Worm (Caenorhabditis elegans) whole organism, L4 larva: ENCODE data around the gene nspc-18.

ENCODE experiments used
- D1046.2 ChIP-seq: fragments of 200-800 bp; sonication (Bioruptor generic); IDR thresholded peaks from 2 replicates; pipeline ENCODE4 v1.3.6; 2022; ENCODE audit warnings: missing genetic modification characterization, missing compliant biosample characterization
- F26F4.8 ChIP-seq: fragments of 200-800 bp; sonication (Bioruptor generic); conservative IDR thresholded peaks from 2 replicates; pipeline ENCODE4 v1.3.6; 2022; ENCODE audit warnings: missing genetic modification characterization, missing compliant biosample characterization
- F37D6.2 ChIP-seq: sonication (generic microtip); optimal IDR thresholded peaks from 2 replicates; lab custom pipeline; 2016; ENCODE audit warnings: mild to moderate bottlenecking, missing genetic modification characterization, missing compliant biosample characterization
- R02D3.7 ChIP-seq: fragments of 150-350 bp; sonication (generic microtip); optimal IDR thresholded peaks from 3 replicates; lab custom pipeline; 2014; ENCODE audit warnings: missing biosample characterization, missing genetic modification characterization
- T20F7.1 ChIP-seq: fragments of 200-800 bp; sonication (Bioruptor generic); optimal IDR thresholded peaks from 2 replicates; lab custom pipeline; 2018; ENCODE audit warnings: mild to moderate bottlenecking, missing genetic modification characterization, missing compliant biosample characterization
- Y105C5A.15 ChIP-seq: fragments of 200-800 bp; sonication (Bioruptor generic); IDR thresholded peaks from 2 replicates; pipeline ENCODE4 v1.3.6; 2022; ENCODE audit warnings: missing genetic modification characterization, missing compliant biosample characterization
- Y5F2A.4 ChIP-seq: fragments of 200-800 bp; sonication (Bioruptor generic); optimal IDR thresholded peaks from 2 replicates; lab custom pipeline; 2018; ENCODE audit warnings: mild to moderate bottlenecking, missing genetic modification characterization, missing compliant biosample characterization
- aha-1 ChIP-seq: fragments of 150-350 bp; peaks from one replicate; lab custom pipeline; 2014; ENCODE audit warnings: missing biosample characterization, missing genetic modification characterization
- aly-2 ChIP-seq: sonication (generic microtip); optimal IDR thresholded peaks from 2 replicates; lab custom pipeline; 2018; ENCODE audit warnings: missing biosample characterization, missing genetic modification characterization
- ama-1 ChIP-seq: fragments of 150-350 bp; optimal IDR thresholded peaks from 2 replicates; lab custom pipeline; 2014; ENCODE audit warnings: inconsistent platforms, mixed read lengths
- arid-1 ChIP-seq: fragments of 200-800 bp; sonication (Bioruptor generic); conservative IDR thresholded peaks from 2 replicates; pipeline ENCODE4 v1.3.6; 2022; ENCODE audit warnings: missing genetic modification reagents, missing genetic modification characterization, missing compliant biosample characterization
- ceh-28 ChIP-seq: fragments of 150-350 bp; optimal IDR thresholded peaks from 2 replicates; lab custom pipeline; 2014; ENCODE audit warnings: missing biosample characterization, missing genetic modification reagents, missing genetic modification characterization
- ceh-32 ChIP-seq: sonication (generic microtip); optimal IDR thresholded peaks from 2 replicates; lab custom pipeline; 2016; ENCODE audit warnings: mild to moderate bottlenecking, missing genetic modification characterization, missing compliant biosample characterization; ENCODE audit not compliant: poor library complexity
- ceh-44 ChIP-seq: fragments of 200-800 bp; sonication (Bioruptor generic); IDR thresholded peaks from 2 replicates; pipeline ENCODE4 v1.3.6; 2022; ENCODE audit warnings: missing genetic modification reagents, missing genetic modification characterization, missing compliant biosample characterization
- ces-1 ChIP-seq: fragments of 150-350 bp; sonication (generic microtip); optimal IDR thresholded peaks from 4 replicates; lab custom pipeline; 2014; ENCODE audit warnings: missing biosample characterization, missing genetic modification reagents, missing genetic modification characterization
- daf-16 ChIP-seq, 3 experiments: sonication (generic microtip); optimal IDR thresholded peaks; 2 replicates each; lab custom pipeline; 2016 to 2017; ENCODE audit warnings: missing genetic modification characterization in 3 of 3, missing genetic modification reagents in 3 of 3, mild to moderate bottlenecking in 2 of 3, missing compliant biosample characterization in 2 of 3, missing biosample characterization in 1 of 3, moderate library complexity in 1 of 3
- daf-8 ChIP-seq: fragments of 200-800 bp; sonication (Bioruptor generic); IDR thresholded peaks from 2 replicates; pipeline ENCODE4 v1.3.6; 2022; ENCODE audit warnings: missing genetic modification characterization, missing compliant biosample characterization
- dmd-6 ChIP-seq: fragments of 200-800 bp; sonication (Bioruptor generic); IDR thresholded peaks from 2 replicates; pipeline ENCODE4 v1.3.6; 2022; ENCODE audit warnings: missing genetic modification reagents, missing genetic modification characterization, missing compliant biosample characterization
- dpl-1 ChIP-seq: fragments of 150-350 bp; optimal IDR thresholded peaks from 2 replicates; lab custom pipeline; 2014; ENCODE audit warnings: missing biosample characterization, missing genetic modification reagents, missing genetic modification characterization
- duxl-1 ChIP-seq: sonication (generic microtip); optimal IDR thresholded peaks from 2 replicates; lab custom pipeline; 2016; ENCODE audit warnings: mild to moderate bottlenecking, missing genetic modification characterization, moderate library complexity, missing compliant biosample characterization; ENCODE audit not compliant: poor library complexity
- egl-27 ChIP-seq: sonication (generic microtip); optimal IDR thresholded peaks from 3 replicates; lab custom pipeline; 2017; ENCODE audit warnings: missing biosample characterization, missing genetic modification reagents, missing genetic modification characterization
- fkh-10 ChIP-seq: fragments of 150-350 bp; optimal IDR thresholded peaks from 2 replicates; lab custom pipeline; 2014; ENCODE audit warnings: missing biosample characterization, missing genetic modification reagents, missing genetic modification characterization
- gei-8 ChIP-seq: fragments of 200-800 bp; sonication (Bioruptor generic); optimal IDR thresholded peaks from 2 replicates; lab custom pipeline; 2018; ENCODE audit warnings: mild to moderate bottlenecking, missing genetic modification characterization, missing compliant biosample characterization
- hlh-11 ChIP-seq: fragments of 200-800 bp; sonication (Bioruptor generic); optimal IDR thresholded peaks from 2 replicates; lab custom pipeline; 2018; ENCODE audit warnings: mild to moderate bottlenecking, missing genetic modification characterization, missing compliant biosample characterization
- jun-1 ChIP-seq: fragments of 150-350 bp; optimal IDR thresholded peaks from 2 replicates; lab custom pipeline; 2014; ENCODE audit warnings: missing biosample characterization, missing genetic modification reagents, missing genetic modification characterization
- lin-13 ChIP-seq: fragments of 150-350 bp; optimal IDR thresholded peaks from 2 replicates; lab custom pipeline; 2014; ENCODE audit warnings: missing biosample characterization, missing genetic modification reagents, missing genetic modification characterization
- lin-29 ChIP-seq: fragments of 200-800 bp; sonication (Bioruptor generic); IDR thresholded peaks from 2 replicates; pipeline ENCODE4 v1.3.6; 2022; ENCODE audit warnings: missing genetic modification reagents, missing genetic modification characterization, missing compliant biosample characterization
- lin-38 ChIP-seq: fragments of 200-800 bp; sonication (Bioruptor generic); IDR thresholded peaks from 2 replicates; pipeline ENCODE4 v1.3.6; 2022; ENCODE audit warnings: missing genetic modification reagents, missing genetic modification characterization, missing compliant biosample characterization
- lin-39 ChIP-seq: fragments of 150-350 bp; optimal IDR thresholded peaks from 2 replicates; lab custom pipeline; 2014; ENCODE audit warnings: missing biosample characterization, missing genetic modification reagents, missing genetic modification characterization
- lir-3 ChIP-seq: sonication (generic microtip); optimal IDR thresholded peaks from 2 replicates; lab custom pipeline; 2016; ENCODE audit warnings: mild to moderate bottlenecking, missing genetic modification characterization, missing compliant biosample characterization
- mdl-1 ChIP-seq, 2 experiments: fragments of 150-350 bp in 1 of 2; sonication (generic microtip) in 1 of 2; optimal IDR thresholded peaks; 2 replicates each; lab custom pipeline; 2014 to 2017; ENCODE audit warnings: missing biosample characterization in 2 of 2, missing genetic modification characterization in 2 of 2
- mep-1 ChIP-seq: fragments of 150-350 bp; sonication (generic microtip); optimal IDR thresholded peaks from 3 replicates; lab custom pipeline; 2014; ENCODE audit warnings: missing biosample characterization, missing genetic modification characterization
- nhr-102 ChIP-seq: sonication (generic microtip); optimal IDR thresholded peaks from 2 replicates; lab custom pipeline; 2016; ENCODE audit warnings: mild to moderate bottlenecking, missing genetic modification characterization, moderate library complexity, missing compliant biosample characterization
- nhr-11 ChIP-seq: fragments of 150-350 bp; optimal IDR thresholded peaks from 2 replicates; lab custom pipeline; 2014; ENCODE audit warnings: missing biosample characterization, missing genetic modification characterization
- nhr-237 ChIP-seq: sonication (generic microtip); optimal IDR thresholded peaks from 2 replicates; lab custom pipeline; 2017; ENCODE audit warnings: missing biosample characterization, missing genetic modification characterization
- nhr-25 ChIP-seq: sonication (generic microtip); optimal IDR thresholded peaks from 2 replicates; lab custom pipeline; 2017; ENCODE audit warnings: missing genetic modification characterization, mild to moderate bottlenecking, missing compliant biosample characterization, antibody characterized with exemption, moderate library complexity, borderline replicate concordance; ENCODE audit not compliant: insufficient read depth
- nhr-42 ChIP-seq: fragments of 200-800 bp; sonication (Bioruptor generic); IDR thresholded peaks from 2 replicates; pipeline ENCODE4 v1.3.6; 2022; ENCODE audit warnings: missing genetic modification characterization, missing compliant biosample characterization
- nhr-48 ChIP-seq: sonication (generic microtip); optimal IDR thresholded peaks from 2 replicates; lab custom pipeline; 2016; ENCODE audit warnings: mild to moderate bottlenecking, missing genetic modification characterization, missing compliant biosample characterization
- nhr-76 ChIP-seq: fragments of 150-350 bp; optimal IDR thresholded peaks from 2 replicates; lab custom pipeline; 2014; ENCODE audit warnings: missing biosample characterization, missing genetic modification characterization
- pha-4 ChIP-seq, 2 experiments: fragments of 150-350 bp in 1 of 2; fragments of 200-800 bp in 1 of 2; sonication (Bioruptor generic) in 1 of 2; IDR thresholded peaks in 1 of 2; optimal IDR thresholded peaks in 1 of 2; 2 replicates each; pipeline versions ENCODE4 v1.3.6 to Lab custom; 2014 to 2022; ENCODE audit warnings: missing genetic modification characterization in 2 of 2, missing genetic modification reagents in 2 of 2, missing biosample characterization in 1 of 2, missing compliant biosample characterization in 1 of 2
- pqm-1 ChIP-seq: sonication (generic microtip); optimal IDR thresholded peaks from 2 replicates; lab custom pipeline; 2017; ENCODE audit warnings: missing biosample characterization, missing genetic modification characterization
- rbr-2 ChIP-seq: sonication (generic microtip); optimal IDR thresholded peaks from 2 replicates; lab custom pipeline; 2016; ENCODE audit warnings: missing genotype, missing genetic modification characterization, missing compliant biosample characterization
- saeg-2 ChIP-seq: fragments of 200-800 bp; sonication (Bioruptor generic); IDR thresholded peaks from 2 replicates; pipeline ENCODE4 v1.3.6; 2022; ENCODE audit warnings: missing genetic modification reagents, missing genetic modification characterization, missing compliant biosample characterization
- sdz-12 ChIP-seq: fragments of 200-800 bp; sonication (Bioruptor generic); optimal IDR thresholded peaks from 2 replicates; lab custom pipeline; 2018; ENCODE audit warnings: mild to moderate bottlenecking, missing genetic modification characterization, missing compliant biosample characterization
- set-16 ChIP-seq: fragments of 200-800 bp; sonication (Bioruptor generic); IDR thresholded peaks from 2 replicates; pipeline ENCODE4 v1.3.6; 2022; ENCODE audit warnings: missing genetic modification reagents, missing genetic modification characterization, missing compliant biosample characterization
- spr-3 ChIP-seq: fragments of 200-800 bp; sonication (Bioruptor generic); optimal IDR thresholded peaks from 2 replicates; lab custom pipeline; 2018; ENCODE audit warnings: mild to moderate bottlenecking, missing genetic modification characterization, missing compliant biosample characterization
- tra-1 ChIP-seq: fragments of 200-800 bp; sonication (Bioruptor generic); IDR thresholded peaks from 2 replicates; pipeline ENCODE4 v1.3.6; 2022; ENCODE audit warnings: missing genetic modification reagents, missing genetic modification characterization, missing compliant biosample characterization
- unc-130 ChIP-seq: sonication (generic microtip); optimal IDR thresholded peaks from 2 replicates; lab custom pipeline; 2016; ENCODE audit warnings: missing genetic modification reagents, missing genetic modification characterization, missing compliant biosample characterization
- unc-39 ChIP-seq: sonication (generic microtip); optimal IDR thresholded peaks from 2 replicates; lab custom pipeline; 2017; ENCODE audit warnings: missing biosample characterization, missing genetic modification characterization
- ztf-11 ChIP-seq: fragments of 150-350 bp; optimal IDR thresholded peaks from 2 replicates; lab custom pipeline; 2014; ENCODE audit warnings: missing biosample characterization, missing genetic modification characterization
- ztf-7 ChIP-seq: fragments of 150-350 bp; optimal IDR thresholded peaks from 2 replicates; lab custom pipeline; 2014; ENCODE audit warnings: missing biosample characterization, missing genetic modification characterization

nspc-18 gene

DNA sequence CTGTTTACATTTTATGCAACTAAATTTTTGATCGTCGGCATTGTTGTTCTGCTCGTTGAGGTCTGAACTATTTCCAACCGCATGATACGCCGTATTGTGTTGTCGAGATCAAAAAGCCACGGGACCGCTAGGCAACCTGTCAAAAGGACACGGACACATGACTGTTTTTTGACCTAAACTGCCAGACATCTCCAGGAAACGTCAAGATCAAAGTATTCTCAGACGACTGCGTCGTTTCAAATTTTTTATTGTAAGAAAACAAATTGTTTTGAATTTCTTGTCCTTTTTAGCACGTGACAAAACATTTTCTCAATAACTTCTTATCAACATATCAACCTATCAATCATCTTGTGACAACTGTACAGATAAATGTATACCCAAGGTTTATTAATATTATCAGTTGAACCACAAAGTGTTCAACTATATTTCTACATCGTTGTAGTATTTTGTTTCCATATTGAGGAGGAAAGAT lies 25.3 kb downstream of the nspc-18 start (continued):
- no peak for TF ChIP-seq ztf-11 (tag; lab: Kevin White, UChicago)
- TF ChIP-seq ces-1 (GFP tag; lab: Kevin White, UChicago): no peak
- TF ChIP-seq daf-16 (GFP tag; optimal IDR thresholded peaks at IDR 0.05; lab: Kevin White, UChicago): peak in 1 of 2 experiments; percentile 54
- peak; percentile 95 for TF ChIP-seq daf-16 (tag; optimal IDR thresholded peaks at IDR 0.05; lab: Kevin White, UChicago)
- TF ChIP-seq lin-39 (tag; lab: Kevin White, UChicago): no peak
- TF ChIP-seq Y5F2A.4 (GFP tag; lab: Kevin White, UChicago): no peak
- no peak for TF ChIP-seq nhr-42 (GFP tag; lab: Robert Waterston, UW)
- TF ChIP-seq nhr-102: peak; percentile 94
- TF ChIP-seq nhr-237 (tag; lab: Kevin White, UChicago): no peak
- TF ChIP-seq nhr-48 (tag; lab: Kevin White, UChicago): peak; percentile 92
- no peak for TF ChIP-seq unc-130 (GFP tag; lab: Kevin White, UChicago)
- TF ChIP-seq spr-3 (GFP tag; lab: Kevin White, UChicago): no peak
- peak; percentile 84; the same call in 1 of the 2 replicates for TF ChIP-seq saeg-2 (GFP tag; lab: Robert Waterston, UW)
- TF ChIP-seq mdl-1 (tag; optimal IDR thresholded peaks at IDR 0.05; lab: Kevin White, UChicago): peak in 1 of 2 experiments; percentile 81
- TF ChIP-seq ceh-28 (tag; lab: Kevin White, UChicago): no peak
- TF ChIP-seq nhr-76: no peak
- no peak for TF ChIP-seq R02D3.7 (tag; lab: Kevin White, UChicago)
- TF ChIP-seq sdz-12 (GFP tag; lab: Kevin White, UChicago): no peak
- TF ChIP-seq hlh-11 (tag; lab: Kevin White, UChicago): peak; percentile 95
- peak; percentile 80 for TF ChIP-seq mep-1 (tag; lab: Kevin White, UChicago)
- no peak; the same call in 1 of the 2 replicates for TF ChIP-seq lin-29 (GFP tag; lab: Robert Waterston, UW)
- TF ChIP-seq daf-8 (GFP tag; lab: Robert Waterston, UW): no peak
- TF ChIP-seq unc-39 (tag; lab: Kevin White, UChicago): no peak
- TF ChIP-seq ceh-32: no peak
- no peak for TF ChIP-seq egl-27 (tag; lab: Kevin White, UChicago)
- peak; percentile 47; the same call in 1 of the 2 replicates for TF ChIP-seq lin-38 (GFP tag; lab: Robert Waterston, UW)
- no peak for TF ChIP-seq D1046.2
- peak; percentile 94 for TF ChIP-seq dmd-6 (GFP tag; lab: Robert Waterston, UW)
- no peak for TF ChIP-seq lir-3 (tag; lab: Kevin White, UChicago)
- TF ChIP-seq nhr-11 (tag; lab: Kevin White, UChicago): no peak
- TF ChIP-seq F26F4.8: no peak
- TF ChIP-seq duxl-1 (tag; lab: Kevin White, UChicago): no peak
- TF ChIP-seq tra-1 (GFP tag; lab: Robert Waterston, UW): peak; percentile 71; the same call in 1 of the 2 replicates
- no peak for TF ChIP-seq ama-1 (lab: Kevin White, UChicago)
- no peak for TF ChIP-seq arid-1 (GFP tag; lab: Robert Waterston, UW)
- TF ChIP-seq aly-2 (tag; lab: Kevin White, UChicago): no peak
- peak; percentile 77 for TF ChIP-seq gei-8
- no peak for TF ChIP-seq lin-13 (GFP tag; lab: Kevin White, UChicago)
- TF ChIP-seq fkh-10 (GFP tag; lab: Kevin White, UChicago): no peak
- TF ChIP-seq F37D6.2 (tag; lab: Kevin White, UChicago): no peak
- TF ChIP-seq Y105C5A.15 (GFP tag; lab: Robert Waterston, UW): no peak
- no peak for TF ChIP-seq pha-4 (GFP tag; IDR thresholded peaks at IDR 0.05; lab: Robert Waterston, UW)
- TF ChIP-seq pha-4 (tag; optimal IDR thresholded peaks at IDR 0.05; lab: Kevin White, UChicago): no peak
- TF ChIP-seq set-16 (GFP tag; lab: Robert Waterston, UW): no peak
- TF ChIP-seq rbr-2 (tag; lab: Kevin White, UChicago): no peak
- TF ChIP-seq dpl-1: peak; percentile 12
- TF ChIP-seq jun-1 (tag; lab: Kevin White, UChicago): no peak
- TF ChIP-seq ceh-44 (GFP tag; lab: Robert Waterston, UW): no peak
- TF ChIP-seq pqm-1 (tag; lab: Kevin White, UChicago): peak; percentile 76
- TF ChIP-seq nhr-25 (tag; lab: Kevin White, UChicago): peak; percentile 1
- peak; percentile 90 for TF ChIP-seq aha-1 (tag; lab: Kevin White, UChicago)
- peak; percentile 80 for TF ChIP-seq T20F7.1 (GFP tag; lab: Kevin White, UChicago)
- no peak for TF ChIP-seq ztf-7 (tag; lab: Kevin White, UChicago)
